Fruit fly (Drosophila melanogaster) whole organism, pupa: Measurements from ENCODE around the gene Gem2.

Experiments used
- CG10348 ChIP-seq: fragments of 200-800 bp; sonication (Bioruptor generic); IDR thresholded peaks from 2 replicates; pipeline ENCODE4 v1.3.6; 2022; ENCODE audit warnings: missing biosample characterization, missing genetic modification characterization
- CG12605 ChIP-seq: fragments of 200-800 bp; sonication (Bioruptor generic); IDR thresholded peaks from 2 replicates; pipeline ENCODE4 v1.3.6; 2022; ENCODE audit warnings: missing biosample characterization, missing genetic modification characterization
- CG13204 ChIP-seq: fragments of 200-800 bp; sonication (Bioruptor generic); optimal IDR thresholded peaks from 2 replicates; lab custom pipeline; 2018; ENCODE audit warnings: missing biosample characterization, mild to moderate bottlenecking, missing genetic modification characterization, moderate library complexity
- CG14655 ChIP-seq: fragments of 200-800 bp; sonication (Bioruptor generic); optimal IDR thresholded peaks from 3 replicates; lab custom pipeline; 2017; ENCODE audit warnings: mild to moderate bottlenecking, missing biosample characterization, missing genetic modification reagents, missing genetic modification characterization
- CG15710 ChIP-seq: fragments of 200-800 bp; sonication (Bioruptor generic); optimal IDR thresholded peaks from 2 replicates; lab custom pipeline; 2018; ENCODE audit warnings: missing biosample characterization, mild to moderate bottlenecking, missing genetic modification characterization, moderate library complexity
- CG17806 ChIP-seq: fragments of 200-800 bp; sonication (Bioruptor generic); optimal IDR thresholded peaks from 2 replicates; lab custom pipeline; 2018; ENCODE audit warnings: missing biosample characterization, mild to moderate bottlenecking, missing genetic modification characterization, moderate library complexity
- CG32121 ChIP-seq: fragments of 200-800 bp; sonication (Bioruptor generic); IDR thresholded peaks from 2 replicates; pipeline ENCODE4 v1.3.6; 2022; ENCODE audit warnings: missing biosample characterization, missing genetic modification characterization
- CG34367 ChIP-seq: fragments of 200-800 bp; sonication (Bioruptor generic); optimal IDR thresholded peaks from 2 replicates; lab custom pipeline; 2018; ENCODE audit warnings: missing biosample characterization, mild to moderate bottlenecking, missing genetic modification characterization
- CG4496 ChIP-seq: fragments of 200-800 bp; sonication (Bioruptor generic); IDR thresholded peaks from 3 replicates; pipeline ENCODE4 v1.3.6; 2022; ENCODE audit warnings: missing biosample characterization, missing genetic modification characterization
- CG8159 ChIP-seq: fragments of 200-800 bp; sonication (Bioruptor generic); optimal IDR thresholded peaks from 3 replicates; lab custom pipeline; 2018; ENCODE audit warnings: missing biosample characterization, mild to moderate bottlenecking, missing genetic modification characterization, moderate library complexity
- CG8301 ChIP-seq: fragments of 200-800 bp; sonication (Bioruptor generic); optimal IDR thresholded peaks from 2 replicates; lab custom pipeline; 2018; ENCODE audit warnings: missing biosample characterization, mild to moderate bottlenecking, missing genetic modification characterization
- CG9948 ChIP-seq: fragments of 200-800 bp; sonication (Bioruptor generic); optimal IDR thresholded peaks from 2 replicates; lab custom pipeline; 2018; ENCODE audit warnings: missing biosample characterization, mild to moderate bottlenecking, missing genetic modification characterization, moderate library complexity
- D1 ChIP-seq: fragments of 200-800 bp; sonication (Bioruptor generic); optimal IDR thresholded peaks from 2 replicates; lab custom pipeline; 2018; ENCODE audit warnings: missing biosample characterization, mild to moderate bottlenecking, missing genetic modification characterization, moderate library complexity
- EcR ChIP-seq: fragments of 200-800 bp; sonication (Bioruptor generic); optimal IDR thresholded peaks from 3 replicates; lab custom pipeline; 2019; ENCODE audit warnings: missing biosample characterization, missing genetic modification characterization, mild to moderate bottlenecking, moderate library complexity, missing genetic modification reagents
- Ets98B ChIP-seq: fragments of 200-800 bp; sonication (Bioruptor generic); IDR thresholded peaks from 2 replicates; pipeline ENCODE4 v1.3.6; 2022; ENCODE audit warnings: missing biosample characterization, missing genetic modification characterization
- Pif1A ChIP-seq: fragments of 200-800 bp; sonication (Bioruptor generic); optimal IDR thresholded peaks from 3 replicates; lab custom pipeline; 2016; ENCODE audit warnings: missing biosample characterization, missing genetic modification characterization
- Pif1B ChIP-seq: fragments of 200-800 bp; sonication (Bioruptor generic); optimal IDR thresholded peaks from 3 replicates; lab custom pipeline; 2016; ENCODE audit warnings: missing biosample characterization, missing genetic modification characterization
- Snoo ChIP-seq: fragments of 200-800 bp; sonication (Bioruptor generic); optimal IDR thresholded peaks from 3 replicates; lab custom pipeline; 2017; ENCODE audit warnings: missing biosample characterization, mild to moderate bottlenecking, missing genetic modification characterization, inconsistent platforms
- fd96Ca ChIP-seq: fragments of 200-800 bp; sonication (Bioruptor generic); IDR thresholded peaks from 3 replicates; pipeline ENCODE4 v1.3.6; 2022; ENCODE audit warnings: missing biosample characterization, missing genetic modification characterization
- gl ChIP-seq: fragments of 200-800 bp; sonication (Bioruptor generic); optimal IDR thresholded peaks from 2 replicates; lab custom pipeline; 2018; ENCODE audit warnings: missing biosample characterization, mild to moderate bottlenecking, missing genetic modification characterization
- rn ChIP-seq: fragments of 200-800 bp; sonication (Bioruptor generic); IDR thresholded peaks from 2 replicates; pipeline ENCODE4 v1.3.6; 2022; ENCODE audit warnings: missing biosample characterization, missing genetic modification characterization

Gem2 gene

dm6 chr3L:19132586-19132985, 32.4 kb upstream of the Gem2 start:
- TF ChIP-seq CG14655 (GFP tag; lab: Kevin White, UChicago) (no peak), Pif1B (GFP tag; lab: Kevin White, UChicago) (no peak), CG17806 (tag; lab: Kevin White, UChicago) (no peak), CG4496 (no peak), D1 (tag; lab: Kevin White, UChicago) (no peak), EcR (no peak), gl (tag; lab: Kevin White, UChicago) (no peak), CG34367 (no peak), CG12605 (GFP tag; lab: Robert Waterston, UW) (no peak), CG8301 (no peak), Ets98B (GFP tag; lab: Robert Waterston, UW) (no peak), Snoo (no peak)

dm6 chr3L:19129565-19129964, 29.4 kb upstream of the Gem2 start, which contains the start of gene Spn75F:
TSS of gene Spn75F (minus strand) at chr3L:19129665.
- TF ChIP-seq Snoo (no peak), CG10348 (no peak), CG32121 (no peak), fd96Ca (GFP tag; lab: Robert Waterston, UW) (no peak), CG17806 (tag; lab: Kevin White, UChicago) (no peak), CG15710 (tag; lab: Kevin White, UChicago) (no peak), rn (GFP tag; lab: Robert Waterston, UW) (no peak), CG13204 (GFP tag; lab: Kevin White, UChicago) (no peak), D1 (tag; lab: Kevin White, UChicago) (no peak), CG8301 (no peak), CG34367 (no peak), gl (tag; lab: Kevin White, UChicago) (no peak), CG4496 (no peak), Ets98B (GFP tag; lab: Robert Waterston, UW) (no peak), Pif1A (GFP tag; lab: Kevin White, UChicago) (no peak)

dm6 chr3L:19097665-19098082, 2.5 kb downstream of the Gem2 start, which contains the start of the genes Naxd and CG14079:
TSS of gene Naxd (minus strand) at chr3L:19097709.
TSS of gene CG14079 (plus strand) at chr3L:19097999.
- TF ChIP-seq CG8159 (tag; lab: Kevin White, UChicago) (peak; percentile 71), CG4496 (peak; percentile 86), D1 (tag; lab: Kevin White, UChicago) (no peak), CG9948 (tag; lab: Kevin White, UChicago) (peak; percentile 69), CG32121 (peak; percentile 77), CG14655 (GFP tag; lab: Kevin White, UChicago) (peak; percentile 83), EcR (no peak), rn (GFP tag; lab: Robert Waterston, UW) (peak; percentile 54), fd96Ca (GFP tag; lab: Robert Waterston, UW) (no peak; the same call in 2 of the 3 replicates), Snoo (peak; percentile 61), Pif1B (GFP tag; lab: Kevin White, UChicago) (peak; percentile 70), gl (tag; lab: Kevin White, UChicago) (peak; percentile 18), CG12605 (GFP tag; lab: Robert Waterston, UW) (peak; percentile 64), CG13204 (GFP tag; lab: Kevin White, UChicago) (no peak), CG10348 (peak; percentile 42; the same call in 1 of the 2 replicates), CG17806 (tag; lab: Kevin White, UChicago) (peak; percentile 85), Pif1A (GFP tag; lab: Kevin White, UChicago) (no peak), CG34367 (peak; percentile 64), CG15710 (tag; lab: Kevin White, UChicago) (peak; percentile 83), Ets98B (GFP tag; lab: Robert Waterston, UW) (peak; percentile 75), CG8301 (peak; percentile 73)

dm6 chr3L:19097102-19097501, 3.1 kb downstream of the Gem2 start:
- TF ChIP-seq Pif1A (GFP tag; lab: Kevin White, UChicago), result no peak
- TF ChIP-seq EcR, result peak; percentile 41
- TF ChIP-seq CG4496, result no peak

- no peak for TF ChIP-seq CG32121
- TF ChIP-seq Ets98B (GFP tag; lab: Robert Waterston, UW), result no peak
- TF ChIP-seq CG14655 (GFP tag; lab: Kevin White, UChicago), result no peak
- TF ChIP-seq Pif1A (GFP tag; lab: Kevin White, UChicago), result no peak
- TF ChIP-seq CG13204 (GFP tag; lab: Kevin White, UChicago), result no peak
- no peak for TF ChIP-seq CG8301
- peak; percentile 1 for TF ChIP-seq Pif1B (GFP tag; lab: Kevin White, UChicago)
- no peak for TF ChIP-seq EcR
- TF ChIP-seq CG10348, result no peak
- no peak for TF ChIP-seq CG9948 (tag; lab: Kevin White, UChicago)
- no peak for TF ChIP-seq gl (tag; lab: Kevin White, UChicago)
- TF ChIP-seq D1 (tag; lab: Kevin White, UChicago), result peak; percentile 6
- no peak for TF ChIP-seq CG4496
These were observed 4.1 kb downstream of the Gem2 start, which contains the start of gene CNPYb for dm6 chr3L:19096032-19096431. TSS of gene CNPYb (minus strand) at chr3L:19096217.

- peak; percentile 100 for TF ChIP-seq EcR
- TF ChIP-seq CG15710 (tag; lab: Kevin White, UChicago), result no peak
- TF ChIP-seq CG17806 (tag; lab: Kevin White, UChicago), result peak; percentile 17
- TF ChIP-seq Snoo, result no peak
- TF ChIP-seq D1 (tag; lab: Kevin White, UChicago), result peak; percentile 51
These were observed 7.8 kb downstream of the Gem2 start, which contains the start of gene MESR6 for dm6 chr3L:19092125-19093058. TSS of gene MESR6 (plus strand) at chr3L:19092670.
